Worm (Caenorhabditis elegans) whole organism, young adult: ENCODE measurements around the gene grl-21.

Experiments
- B0261.1 ChIP-seq: sonication (generic microtip); optimal IDR thresholded peaks from 2 replicates; lab custom pipeline; 2016; ENCODE audit warnings: mild to moderate bottlenecking, missing genetic modification characterization, moderate library complexity, missing compliant biosample characterization
- D2030.7 ChIP-seq: fragments of 200-800 bp; sonication (Bioruptor generic); IDR thresholded peaks from 2 replicates; pipeline ENCODE4 v1.3.6; 2022; ENCODE audit warnings: missing genetic modification reagents, missing genetic modification characterization, missing compliant biosample characterization
- F39B2.1 ChIP-seq: fragments of 200-800 bp; sonication (Bioruptor generic); IDR thresholded peaks from 2 replicates; pipeline ENCODE4 v1.3.6; 2022; ENCODE audit warnings: missing genetic modification reagents, missing genetic modification characterization, missing compliant biosample characterization
- F52B5.7 ChIP-seq: sonication (generic microtip); optimal IDR thresholded peaks from 2 replicates; lab custom pipeline; 2016; ENCODE audit warnings: mild to moderate bottlenecking, missing genetic modification characterization, missing compliant biosample characterization
- F57A8.1 ChIP-seq: fragments of 200-800 bp; sonication (Bioruptor generic); optimal IDR thresholded peaks from 2 replicates; lab custom pipeline; 2018; ENCODE audit warnings: mild to moderate bottlenecking, missing genetic modification characterization, moderate library complexity, missing compliant biosample characterization
- bed-1 ChIP-seq: fragments of 200-800 bp; sonication (Bioruptor generic); IDR thresholded peaks from 2 replicates; pipeline ENCODE4 v1.3.6; 2022; ENCODE audit warnings: missing genetic modification reagents, missing genetic modification characterization, missing compliant biosample characterization
- cebp-1 ChIP-seq, 2 experiments: fragments of 200-800 bp in 1 of 2; sonication (Bioruptor generic) in 1 of 2; sonication (generic microtip) in 1 of 2; IDR thresholded peaks in 1 of 2; optimal IDR thresholded peaks in 1 of 2; 2 replicates each; pipeline versions ENCODE4 v1.3.6 to Lab custom; 2017 to 2022; ENCODE audit warnings: missing compliant biosample characterization in 2 of 2, missing genetic modification characterization in 2 of 2, mild to moderate bottlenecking in 1 of 2, missing genetic modification reagents in 1 of 2, moderate library complexity in 1 of 2
- ceh-79 ChIP-seq: sonication (generic microtip); optimal IDR thresholded peaks from 2 replicates; lab custom pipeline; 2017; ENCODE audit warnings: mild to moderate bottlenecking, missing genetic modification characterization, missing compliant biosample characterization
- egrh-3 ChIP-seq: fragments of 200-800 bp; sonication (Bioruptor generic); IDR thresholded peaks from 2 replicates; pipeline ENCODE4 v1.3.6; 2022; ENCODE audit warnings: missing genetic modification reagents, missing genetic modification characterization, missing compliant biosample characterization
- mel-28 ChIP-seq: sonication (generic microtip); optimal IDR thresholded peaks from 2 replicates; lab custom pipeline; 2016; ENCODE audit warnings: borderline replicate concordance, mild to moderate bottlenecking, missing genetic modification characterization, missing compliant biosample characterization
- nhr-27 ChIP-seq: fragments of 200-800 bp; sonication (Bioruptor generic); optimal IDR thresholded peaks from 2 replicates; lab custom pipeline; 2018; ENCODE audit warnings: mild to moderate bottlenecking, missing genetic modification characterization, moderate library complexity, missing compliant biosample characterization
- nhr-80 ChIP-seq: sonication (generic microtip); optimal IDR thresholded peaks from 2 replicates; lab custom pipeline; 2016; ENCODE audit warnings: missing genetic modification characterization, missing compliant biosample characterization
- repo-1 ChIP-seq: sonication (generic microtip); optimal IDR thresholded peaks from 2 replicates; lab custom pipeline; 2017; ENCODE audit warnings: mild to moderate bottlenecking, missing genetic modification characterization, missing compliant biosample characterization

The grl-21 gene

DNA sequence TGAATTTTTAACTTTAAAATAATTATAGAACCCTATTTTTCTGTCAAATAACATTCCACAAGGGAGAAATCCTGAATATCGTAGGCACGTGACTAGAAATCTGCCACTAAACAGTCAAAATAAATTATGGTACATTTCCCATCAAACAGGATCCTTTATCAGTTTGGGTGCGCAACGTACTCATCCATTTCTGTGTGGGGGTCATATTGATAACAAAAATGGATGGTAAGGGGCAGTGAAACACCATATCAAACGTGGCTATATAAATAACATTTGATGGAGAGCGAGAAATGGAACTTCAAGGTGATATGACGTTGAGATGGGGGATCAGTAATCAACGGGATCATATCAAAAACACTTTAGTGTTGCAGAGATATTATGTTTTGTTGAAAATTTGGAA, 46.8 kb downstream of the grl-21 start:
- no peak for TF ChIP-seq F39B2.1 (GFP tag; lab: Robert Waterston, UW)
- TF ChIP-seq ceh-79 (tag; lab: Kevin White, UChicago), result no peak
- TF ChIP-seq repo-1 (tag; lab: Kevin White, UChicago), result no peak
- no peak for TF ChIP-seq egrh-3 (GFP tag; lab: Robert Waterston, UW)
- TF ChIP-seq mel-28, result no peak
- TF ChIP-seq bed-1 (GFP tag; lab: Robert Waterston, UW), result no peak
- TF ChIP-seq, all 124 proteins: peak for 0

DNA sequence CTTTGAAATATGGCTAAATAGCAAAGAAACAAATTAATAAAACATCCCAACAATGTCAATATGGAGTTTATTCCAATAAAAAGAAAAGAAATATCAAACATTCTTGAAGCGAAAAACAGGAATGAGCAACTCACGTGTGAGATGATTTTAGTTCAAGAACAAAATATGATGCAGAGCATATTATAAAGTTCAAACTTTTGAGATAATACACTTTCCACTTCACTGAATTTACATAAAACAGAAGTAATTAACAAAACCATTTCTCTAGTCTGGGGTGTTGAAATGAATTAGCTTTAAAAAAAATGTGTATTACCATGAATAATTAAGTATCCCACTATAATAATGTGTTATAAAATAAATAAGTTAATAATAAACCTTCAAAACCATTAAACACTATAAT, 49.5 kb downstream of the grl-21 start, which contains the start of gene srd-7:
Gene srd-7 (minus strand): TSS at position 101 of the 400 bp plus-strand sequence.
- TF ChIP-seq nhr-27, result no peak
- no peak for TF ChIP-seq F52B5.7 (tag; lab: Kevin White, UChicago)
- TF ChIP-seq F57A8.1 (GFP tag; lab: Kevin White, UChicago), result no peak
- no peak for TF ChIP-seq D2030.7 (GFP tag; lab: Robert Waterston, UW)
- no peak for TF ChIP-seq nhr-80 (tag; lab: Kevin White, UChicago)
- no peak for TF ChIP-seq B0261.1 (tag; lab: Kevin White, UChicago)
- no peak for TF ChIP-seq cebp-1 (GFP tag; IDR thresholded peaks at IDR 0.05; lab: Robert Waterston, UW)
- TF ChIP-seq cebp-1 (tag; optimal IDR thresholded peaks at IDR 0.05; lab: Kevin White, UChicago), result no peak
- no peak for TF ChIP-seq bed-1 (GFP tag; lab: Robert Waterston, UW)
